Worm (Caenorhabditis elegans): ENCODE results near the gene eri-12.

ce11 chrIV:12203968-12204367, 47.3 kb downstream of the eri-12 start:
- TF ChIP-seq pha-4 (tag; optimal IDR thresholded peaks at IDR 0.05) = no peak
- no peak for TF ChIP-seq pag-3 (tag; optimal IDR thresholded peaks at IDR 0.05; ENCODE audit: borderline replicate concordance)
- no peak for TF ChIP-seq pat-9 (tag; optimal IDR thresholded peaks at IDR 0.05)
- TF ChIP-seq elt-2 (tag; optimal IDR thresholded peaks at IDR 0.05) = no peak
- no peak for TF ChIP-seq elt-4 (tag; optimal IDR thresholded peaks at IDR 0.05)
- TF ChIP-seq syd-9 (tag; optimal IDR thresholded peaks at IDR 0.05) = no peak
- TF ChIP-seq lim-6 (tag; optimal IDR thresholded peaks at IDR 0.05) = no peak
- TF ChIP-seq nhr-11 (tag; optimal IDR thresholded peaks at IDR 0.05) = no peak
